Worm (Caenorhabditis elegans) whole organism, young adult: ENCODE results near the gene ints-7.

Source experiments
- ama-1 ChIP-seq, 3 experiments: fragments of 150-350 bp in 1 of 3; sonication (generic microtip) in 2 of 3; optimal IDR thresholded peaks; 2 replicates each; lab custom pipeline; 2014 to 2018; ENCODE audit warnings: missing biosample characterization in 2 of 3, missing genetic modification characterization in 2 of 3, missing genetic modification reagents in 2 of 3
- athp-1 ChIP-seq: sonication (generic microtip); optimal IDR thresholded peaks from 2 replicates; lab custom pipeline; 2017; ENCODE audit warnings: mild to moderate bottlenecking, missing genetic modification characterization, missing compliant biosample characterization
- egl-18 ChIP-seq: fragments of 200-800 bp; sonication (Bioruptor generic); IDR thresholded peaks from 2 replicates; pipeline ENCODE4 v1.3.6; 2022; ENCODE audit warnings: missing genetic modification reagents, missing genetic modification characterization, missing compliant biosample characterization
- ekl-4 ChIP-seq: fragments of 200-800 bp; sonication (Bioruptor generic); IDR thresholded peaks from 2 replicates; pipeline ENCODE4 v1.3.6; 2022; ENCODE audit warnings: missing genetic modification reagents, missing genetic modification characterization, missing compliant biosample characterization
- hlh-12 ChIP-seq: sonication (generic microtip); optimal IDR thresholded peaks from 2 replicates; lab custom pipeline; 2016; ENCODE audit warnings: missing genetic modification characterization, missing compliant biosample characterization
- hlh-26 ChIP-seq: fragments of 200-800 bp; sonication (Bioruptor generic); conservative IDR thresholded peaks from 2 replicates; pipeline ENCODE4 v1.3.6; 2022; ENCODE audit warnings: missing genetic modification reagents, missing genetic modification characterization, missing compliant biosample characterization
- lir-1 ChIP-seq: fragments of 200-800 bp; sonication (Bioruptor generic); conservative IDR thresholded peaks from 2 replicates; pipeline ENCODE4 v1.3.6; 2022; ENCODE audit warnings: missing genetic modification reagents, missing genetic modification characterization, missing compliant biosample characterization
- pha-4 ChIP-seq: fragments of 150-350 bp; sonication (generic microtip); optimal IDR thresholded peaks from 2 replicates; lab custom pipeline; 2014; ENCODE audit warnings: missing biosample characterization, missing genetic modification reagents, missing genetic modification characterization
- unc-62 ChIP-seq: fragments of 150-350 bp; optimal IDR thresholded peaks from 2 replicates; lab custom pipeline; 2014; ENCODE audit warnings: missing biosample characterization, missing genetic modification reagents, missing genetic modification characterization

ce11 chrII:11544714-11545113 is 37.9 kb upstream of the ints-7 start, which contains the start of gene F54D5.9:
- TF ChIP-seq unc-62 (GFP tag; lab: Kevin White, UChicago), result no peak
- no peak for TF ChIP-seq egl-18 (GFP tag; lab: Robert Waterston, UW)
- no peak for TF ChIP-seq athp-1 (tag; lab: Kevin White, UChicago)
- no peak for TF ChIP-seq ekl-4 (GFP tag; lab: Robert Waterston, UW)
- no peak for TF ChIP-seq pha-4 (tag; lab: Kevin White, UChicago)
- no peak for TF ChIP-seq hlh-12
- TF ChIP-seq lir-1 (GFP tag; lab: Robert Waterston, UW), result no peak
- no peak for TF ChIP-seq ama-1 (optimal IDR thresholded peaks at IDR 0.05; lab: Kevin White, UChicago)
- no peak for TF ChIP-seq ama-1 (GFP tag; optimal IDR thresholded peaks at IDR 0.05; lab: Kevin White, UChicago)
- TF ChIP-seq hlh-26 (GFP tag; lab: Robert Waterston, UW), result no peak
